Worm (Caenorhabditis elegans): ENCODE data around the gene B0218.7.
A peak's percentile ranks its signal among the peaks of the same experiment; 100 is the strongest.

B0218.7 gene

DNA sequence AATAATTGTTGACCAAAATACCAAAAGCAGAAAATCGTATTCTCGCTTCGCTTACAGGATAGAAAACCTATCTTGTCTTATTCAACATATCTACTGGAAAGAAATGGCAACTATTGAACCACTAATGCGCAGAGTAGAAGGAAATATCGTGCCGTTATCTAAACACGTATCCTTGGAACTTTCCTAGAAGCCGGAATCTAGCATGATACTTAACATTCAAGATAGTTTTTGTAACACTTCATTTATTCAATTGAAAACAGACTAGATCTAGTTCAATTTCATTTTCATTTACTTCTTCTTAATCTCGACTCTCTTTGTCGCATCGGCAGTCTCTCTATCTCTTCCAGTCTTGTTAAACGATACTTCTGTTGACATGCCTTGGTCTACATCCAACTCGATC lies 10.9 kb downstream of the B0218.7 start:
- TF ChIP-seq mes-2 (tag; optimal IDR thresholded peaks at IDR 0.05; ENCODE audit: poor library complexity, severe bottlenecking) (peak; percentile 28), ZK337.2 (GFP tag; IDR thresholded peaks at IDR 0.05) (no peak), gei-8 (GFP tag; optimal IDR thresholded peaks at IDR 0.05) (no peak), daf-8 (GFP tag; IDR thresholded peaks at IDR 0.05) (no peak), madf-9 (GFP tag; conservative IDR thresholded peaks at IDR 0.05) (no peak), F44E2.7 (GFP tag; IDR thresholded peaks at IDR 0.05) (no peak), dpl-1 (GFP tag; optimal IDR thresholded peaks at IDR 0.05) (no peak), cey-2 (tag; optimal IDR thresholded peaks at IDR 0.05; ENCODE audit: borderline replicate concordance, insufficient read depth) (no peak), unc-62 (GFP tag; optimal IDR thresholded peaks at IDR 0.05 in 1 of 2) (peak in 1 of 2 experiments; percentile 66), unc-62 (tag; optimal IDR thresholded peaks at IDR 0.05) (no peak), aly-2 (tag; optimal IDR thresholded peaks at IDR 0.05) (no peak), nhr-10 (tag; optimal IDR thresholded peaks at IDR 0.05) (no peak), snpc-4 (tag; optimal IDR thresholded peaks at IDR 0.05) (no peak), nhr-76 (tag; optimal IDR thresholded peaks at IDR 0.05) (no peak), sdz-12 (GFP tag; optimal IDR thresholded peaks at IDR 0.05) (no peak), nhr-48 (tag; optimal IDR thresholded peaks at IDR 0.05) (no peak), php-3 (GFP tag; IDR thresholded peaks at IDR 0.05) (no peak), aha-1 (tag) (peak; percentile 54), zip-2 (tag; optimal IDR thresholded peaks at IDR 0.05) (no peak)

DNA sequence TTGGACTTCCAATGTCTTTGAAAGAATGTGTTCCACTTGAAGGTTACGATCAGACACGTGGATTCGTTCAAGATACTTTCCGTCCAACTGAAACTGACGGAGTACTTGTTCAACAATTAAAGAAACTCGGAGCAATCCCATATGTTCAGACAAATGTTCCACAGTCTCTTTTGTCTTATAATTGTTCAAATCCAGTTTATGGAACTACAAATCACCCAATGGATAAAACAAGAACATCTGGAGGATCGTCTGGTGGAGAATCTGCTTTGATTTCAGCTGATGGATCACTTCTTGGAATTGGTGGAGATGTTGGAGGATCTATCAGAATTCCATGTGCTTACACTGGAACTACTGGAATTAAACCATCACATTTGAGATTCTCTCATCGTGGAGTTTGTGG lies 12.7 kb downstream of the B0218.7 start:
- TF ChIP-seq unc-62 (GFP tag; optimal IDR thresholded peaks at IDR 0.05 in 1 of 2) (peak in 1 of 2 experiments; percentile 93), unc-62 (tag; optimal IDR thresholded peaks at IDR 0.05) (no peak), snpc-1.2 (GFP tag; IDR thresholded peaks at IDR 0.05) (no peak), daf-19 (GFP tag; conservative IDR thresholded peaks at IDR 0.05) (no peak), ama-1 (optimal IDR thresholded peaks at IDR 0.05) (no peak), dmd-8 (GFP tag; IDR thresholded peaks at IDR 0.05) (no peak), mes-2 (tag; optimal IDR thresholded peaks at IDR 0.05; ENCODE audit: poor library complexity, severe bottlenecking) (no peak)

DNA sequence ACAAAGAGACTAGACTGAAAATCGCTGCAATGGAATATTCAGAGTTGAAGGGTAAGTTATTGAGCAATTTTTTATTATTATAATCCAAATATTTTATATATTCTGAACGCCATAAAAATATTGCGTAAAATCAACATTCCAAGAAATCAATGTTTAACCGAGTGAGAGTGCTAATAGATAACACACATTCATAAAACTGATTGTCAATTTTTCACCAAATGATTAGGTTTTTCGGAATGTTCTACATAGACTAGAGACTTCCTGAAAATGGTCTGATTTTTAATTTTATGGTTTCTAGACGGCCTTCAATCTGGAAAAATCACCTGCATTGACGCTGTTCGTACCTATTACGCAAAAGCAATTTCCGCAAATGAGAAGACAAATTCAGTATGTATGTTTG lies 13.2 kb downstream of the B0218.7 start:
- TF ChIP-seq dmd-6 (GFP tag; IDR thresholded peaks at IDR 0.05) (0 out of 2 replicates have a peak, but pooled peaks have one; percentile 9), nhr-28 (tag; optimal IDR thresholded peaks at IDR 0.05) (peak; percentile 53), zfp-2 (tag; optimal IDR thresholded peaks at IDR 0.05) (no peak), lir-3 (tag; optimal IDR thresholded peaks at IDR 0.05) (no peak), dve-1 (tag; optimal IDR thresholded peaks at IDR 0.05; ENCODE audit: insufficient read depth) (peak; percentile 21), ztf-7 (tag; optimal IDR thresholded peaks at IDR 0.05) (no peak), hlh-11 (tag; optimal IDR thresholded peaks at IDR 0.05) (peak; percentile 11), pqm-1 (tag; optimal IDR thresholded peaks at IDR 0.05) (peak; percentile 54), nhr-11 (tag; optimal IDR thresholded peaks at IDR 0.05) (no peak), php-3 (GFP tag; IDR thresholded peaks at IDR 0.05) (no peak), daf-16 (GFP tag; optimal IDR thresholded peaks at IDR 0.05) (no peak), daf-16 (tag; optimal IDR thresholded peaks at IDR 0.05) (peak; percentile 49)

DNA sequence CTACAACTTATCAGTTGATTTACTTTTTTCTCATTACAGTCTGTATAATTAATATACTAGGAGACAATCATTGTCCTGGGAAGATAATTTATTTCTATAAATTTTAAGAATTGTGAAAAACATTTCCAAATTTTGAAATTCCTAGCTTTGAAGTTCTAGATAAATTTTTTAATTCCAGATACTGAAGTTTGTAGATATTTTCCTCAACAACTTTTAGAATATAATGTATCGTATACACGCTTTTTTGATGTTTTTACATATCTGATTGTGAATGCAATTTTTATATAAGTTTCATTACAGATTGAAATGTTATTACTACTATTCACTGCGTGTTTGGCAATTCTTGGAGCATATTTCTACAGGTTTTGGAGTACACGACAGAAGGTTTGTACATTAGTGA lies 13.7 kb downstream of the B0218.7 start, which contains the start of gene faah-2:
Gene faah-2 (plus strand): TSS at position 301 of the 400 bp plus-strand sequence.
- TF ChIP-seq unc-62 (GFP tag; optimal IDR thresholded peaks at IDR 0.05 in 1 of 2) (peak in 1 of 2 experiments; percentile 50), unc-62 (tag; optimal IDR thresholded peaks at IDR 0.05) (no peak), Y48G9A.11 (GFP tag; IDR thresholded peaks at IDR 0.05) (no peak)

DNA sequence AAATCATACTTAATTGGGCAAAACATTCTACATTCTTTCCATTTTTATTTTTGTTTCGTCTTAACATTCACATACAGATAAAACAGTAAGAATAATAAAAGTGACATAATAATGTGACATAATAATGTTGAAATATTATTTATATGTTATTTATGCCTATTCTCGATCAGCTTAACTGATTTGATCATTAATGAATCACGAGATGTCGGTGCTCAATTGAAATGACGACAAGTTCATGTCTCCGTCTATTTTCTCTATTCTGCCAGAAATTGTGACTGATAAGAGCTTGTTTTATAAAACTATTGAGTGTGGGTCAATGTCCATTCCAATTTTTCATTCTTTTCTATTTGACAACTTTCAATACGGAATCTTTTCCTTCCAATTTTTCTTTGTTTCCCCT lies 14.1 kb downstream of the B0218.7 start:
- peak; percentile 94 for TF ChIP-seq dve-1 (tag; optimal IDR thresholded peaks at IDR 0.05; ENCODE audit: insufficient read depth)
- TF ChIP-seq mdt-29 (GFP tag; IDR thresholded peaks at IDR 0.05): no peak
- peak; percentile 99 for TF ChIP-seq php-3 (GFP tag; IDR thresholded peaks at IDR 0.05)
- TF ChIP-seq lim-7 (GFP tag; IDR thresholded peaks at IDR 0.05): no peak
- peak; percentile 65; the same call in 1 of the 2 replicates for TF ChIP-seq lin-1 (GFP tag; IDR thresholded peaks at IDR 0.05)
- peak; percentile 42 for TF ChIP-seq T20F7.1 (GFP tag; optimal IDR thresholded peaks at IDR 0.05)
- TF ChIP-seq hlh-11 (tag; optimal IDR thresholded peaks at IDR 0.05): peak; percentile 82
- TF ChIP-seq lsy-2 (tag; optimal IDR thresholded peaks at IDR 0.05): peak in 1 of 2 experiments; percentile 33
- peak; percentile 72 for TF ChIP-seq nhr-28 (tag; optimal IDR thresholded peaks at IDR 0.05)
- peak; percentile 40 for TF ChIP-seq mep-1 (tag; optimal IDR thresholded peaks at IDR 0.05)
- no peak for TF ChIP-seq gei-8 (GFP tag; optimal IDR thresholded peaks at IDR 0.05)
- no peak for TF ChIP-seq duxl-1 (tag; optimal IDR thresholded peaks at IDR 0.05; ENCODE audit: poor library complexity)
- peak; percentile 88 for TF ChIP-seq dmd-6 (GFP tag; IDR thresholded peaks at IDR 0.05)
- peak; percentile 28 for TF ChIP-seq mes-2 (tag; optimal IDR thresholded peaks at IDR 0.05; ENCODE audit: poor library complexity, severe bottlenecking)
- TF ChIP-seq lin-39 (tag; optimal IDR thresholded peaks at IDR 0.05): no peak
- peak; percentile 23 for TF ChIP-seq nhr-48 (tag; optimal IDR thresholded peaks at IDR 0.05)
- TF ChIP-seq snpc-4 (tag; optimal IDR thresholded peaks at IDR 0.05): no peak
- TF ChIP-seq nhr-77 (tag; optimal IDR thresholded peaks at IDR 0.05): peak; percentile 52
- peak in 1 of 2 experiments; percentile 41 for TF ChIP-seq daf-16 (GFP tag; optimal IDR thresholded peaks at IDR 0.05)
- peak; percentile 93 for TF ChIP-seq daf-16 (tag; optimal IDR thresholded peaks at IDR 0.05)
